Worm (Caenorhabditis elegans) whole organism, mixed stage, embryonic: ENCODE data around the gene C47E12.2.

Experiments
- lin-13 ChIP-seq: fragments of 150-350 bp; optimal IDR thresholded peaks from 2 replicates; lab custom pipeline; 2014; ENCODE audit warnings: missing biosample characterization, missing genetic modification characterization
- lsy-2 ChIP-seq: fragments of 150-350 bp; optimal IDR thresholded peaks from 2 replicates; lab custom pipeline; 2014; ENCODE audit warnings: missing biosample characterization, missing genetic modification characterization
- nhr-237 ChIP-seq: fragments of 150-350 bp; optimal IDR thresholded peaks from 2 replicates; lab custom pipeline; 2014; ENCODE audit warnings: missing biosample characterization, missing genetic modification characterization
- nhr-76 ChIP-seq: sonication (generic microtip); optimal IDR thresholded peaks from 2 replicates; lab custom pipeline; 2017; ENCODE audit warnings: missing biosample characterization, missing genetic modification characterization
- unc-120 ChIP-seq: sonication (generic microtip); optimal IDR thresholded peaks from 2 replicates; lab custom pipeline; 2017; ENCODE audit warnings: missing genetic modification characterization, missing compliant biosample characterization; ENCODE audit not compliant: poor library complexity, severe bottlenecking
- unc-62 ChIP-seq: fragments of 150-350 bp; optimal IDR thresholded peaks from 2 replicates; lab custom pipeline; 2014; ENCODE audit warnings: missing biosample characterization, missing genetic modification reagents, missing genetic modification characterization

DNA sequence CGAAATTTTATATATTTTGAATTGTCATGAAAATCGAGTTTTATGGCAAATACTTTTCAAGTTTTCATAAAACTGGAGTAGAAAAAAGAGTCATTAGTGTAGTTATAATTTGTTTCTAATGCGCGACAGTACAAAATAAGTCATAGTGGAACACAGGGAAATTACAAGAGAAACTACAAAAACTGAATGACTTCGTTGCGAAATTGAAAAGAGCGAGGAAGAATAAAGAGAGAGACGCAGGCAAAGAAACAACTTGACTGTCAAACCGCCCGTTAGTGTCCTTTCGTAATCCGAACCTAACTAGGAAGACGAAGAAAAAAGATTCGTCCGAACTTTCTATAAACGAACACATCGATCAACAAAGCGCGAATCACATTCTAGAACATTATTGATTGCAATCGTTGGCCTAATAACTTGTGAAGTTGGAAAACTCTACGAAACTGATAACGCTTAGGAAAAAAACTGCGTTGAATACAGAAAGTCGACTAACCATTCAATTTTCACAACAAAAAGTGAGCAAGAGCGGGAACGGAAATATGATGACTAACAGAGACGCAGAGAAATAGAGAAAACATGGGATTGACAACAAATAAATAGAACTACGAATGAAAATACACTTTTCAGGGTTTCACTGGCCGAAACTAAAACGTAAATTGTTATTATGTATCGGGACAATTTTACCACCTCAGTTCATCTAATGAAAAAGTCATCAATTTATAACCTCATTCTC, 9.7 kb downstream of the C47E12.2 start:
- TF ChIP-seq nhr-76 (tag; lab: Kevin White, UChicago) (no peak), unc-62 (no peak), nhr-237 (tag; lab: Kevin White, UChicago) (no peak), lin-13 (tag; lab: Kevin White, UChicago) (no peak), lsy-2 (tag; lab: Kevin White, UChicago) (no peak), unc-120 (tag; lab: Kevin White, UChicago) (no peak)
